Fruit fly (Drosophila melanogaster): ENCODE data around the gene RpS10a.

The RpS10a gene

dm6 chr3R:27677174-27677726 lies 24.7 kb downstream of the RpS10a start, which contains the start of gene Hsdl2 (continued):
- TF ChIP-seq CG13424 (tag; optimal IDR thresholded peaks at IDR 0.05) (peak; percentile 55), CG13123 (GFP tag; optimal IDR thresholded peaks at IDR 0.05) (no peak), CG12236 (GFP tag; optimal IDR thresholded peaks at IDR 0.05) (no peak), odd (GFP tag; optimal IDR thresholded peaks at IDR 0.05) (no peak), gce (GFP tag; IDR thresholded peaks at IDR 0.05) (no peak), Adf1 (GFP tag; IDR thresholded peaks at IDR 0.05) (no peak), CG6272 (GFP tag; IDR thresholded peaks at IDR 0.05) (peak; percentile 39; the same call in 1 of the 2 replicates), Dad (GFP tag; optimal IDR thresholded peaks at IDR 0.05) (peak; percentile 15), Gug (GFP tag; IDR thresholded peaks at IDR 0.05) (peak; percentile 38; the same call in 3 of the 4 replicates), CTCF (GFP tag; optimal IDR thresholded peaks at IDR 0.05) (peak; percentile 46), aop (GFP tag; IDR thresholded peaks at IDR 0.05) (no peak), Ptx1 (GFP tag; IDR thresholded peaks at IDR 0.05) (no peak; the same call in 1 of the 2 replicates), ind (GFP tag; optimal IDR thresholded peaks at IDR 0.05) (peak; percentile 55), ham (GFP tag; IDR thresholded peaks at IDR 0.05) (no peak), CG8290 (GFP tag; optimal IDR thresholded peaks at IDR 0.05) (no peak), CG8290 (tag; optimal IDR thresholded peaks at IDR 0.05) (no peak), slbo (GFP tag; IDR thresholded peaks at IDR 0.05) (peak; percentile 55), trh (GFP tag; optimal IDR thresholded peaks at IDR 0.05) (no peak), vvl (GFP tag; IDR thresholded peaks at IDR 0.05) (0 out of 2 replicates have a peak, but pooled peaks have one; percentile 42), Mrtf (GFP tag; IDR thresholded peaks at IDR 0.05) (no peak), Drgx (GFP tag; IDR thresholded peaks at IDR 0.05) (peak; percentile 61), CG13624 (GFP tag; optimal IDR thresholded peaks at IDR 0.05) (no peak), CG5953 (GFP tag; IDR thresholded peaks at IDR 0.05) (no peak), Nf-YB (GFP tag; optimal IDR thresholded peaks at IDR 0.05) (peak; percentile 24), CG16813 (GFP tag; IDR thresholded peaks at IDR 0.05; ENCODE audit: partially characterized antibody) (peak; percentile 79), insv (GFP tag; optimal IDR thresholded peaks at IDR 0.05) (no peak), CG13287 (GFP tag; IDR thresholded peaks at IDR 0.05; ENCODE audit: partially characterized antibody) (peak; percentile 60), Hr3 (GFP tag; optimal IDR thresholded peaks at IDR 0.05) (peak; percentile 34), Neu2 (GFP tag; optimal IDR thresholded peaks at IDR 0.05; ENCODE audit: borderline replicate concordance) (no peak), dan (GFP tag; IDR thresholded peaks at IDR 0.05) (no peak), bsh (GFP tag; optimal IDR thresholded peaks at IDR 0.05) (no peak), Doc3 (GFP tag; IDR thresholded peaks at IDR 0.05; ENCODE audit: partially characterized antibody) (peak; percentile 39; the same call in 2 of the 3 replicates), sug (tag; optimal IDR thresholded peaks at IDR 0.05) (no peak), da (GFP tag; optimal IDR thresholded peaks at IDR 0.05) (no peak), Dek (tag; optimal IDR thresholded peaks at IDR 0.05) (peak; percentile 11), peb (GFP tag; IDR thresholded peaks at IDR 0.05) (peak; percentile 23; the same call in 1 of the 2 replicates), Trl (optimal IDR thresholded peaks at IDR 0.05) (peak in 1 of 2 experiments; percentile 8), Trl (GFP tag; optimal IDR thresholded peaks at IDR 0.05) (peak; percentile 3), chm (GFP tag; IDR thresholded peaks at IDR 0.05) (peak; percentile 21; the same call in 1 of the 2 replicates), pho (GFP tag; optimal IDR thresholded peaks at IDR 0.05) (peak; percentile 38), CG31388 (GFP tag; optimal IDR thresholded peaks at IDR 0.05) (no peak), CG2712 (tag; optimal IDR thresholded peaks at IDR 0.05) (no peak), CG2116 (GFP tag; optimal IDR thresholded peaks at IDR 0.05) (peak; percentile 90), nerfin-1 (tag; optimal IDR thresholded peaks at IDR 0.05) (no peak), Mad (GFP tag; optimal IDR thresholded peaks at IDR 0.05) (peak; percentile 67), jigr1 (GFP tag; IDR thresholded peaks at IDR 0.05) (no peak), Dbx (GFP tag; IDR thresholded peaks at IDR 0.05) (peak; percentile 64; the same call in 2 of the 3 replicates), CG6654 (GFP tag; optimal IDR thresholded peaks at IDR 0.05) (no peak), CG9932 (GFP tag; IDR thresholded peaks at IDR 0.05) (peak; percentile 62), Sox102F (GFP tag; optimal IDR thresholded peaks at IDR 0.05) (no peak), CG4424 (GFP tag; optimal IDR thresholded peaks at IDR 0.05) (peak; percentile 0), hkb (optimal IDR thresholded peaks at IDR 0.05) (peak; percentile 52), hkb (GFP tag; IDR thresholded peaks at IDR 0.05) (peak; percentile 46; the same call in 1 of the 2 replicates)
